Worm (Caenorhabditis elegans) whole organism, late embryonic: ENCODE measurements around the gene arrd-9.

Source experiments
- ceh-30 ChIP-seq: fragments of 150-350 bp; optimal IDR thresholded peaks from 2 replicates; lab custom pipeline; 2014; ENCODE audit warnings: missing biosample characterization, missing genetic modification characterization
- ceh-31 ChIP-seq: sonication (generic microtip); optimal IDR thresholded peaks from 2 replicates; lab custom pipeline; 2016; ENCODE audit warnings: missing genetic modification characterization, missing compliant biosample characterization
- eyg-1 ChIP-seq: sonication (generic microtip); optimal IDR thresholded peaks from 2 replicates; lab custom pipeline; 2016; ENCODE audit warnings: missing genotype, missing genetic modification characterization, missing compliant biosample characterization
- hlh-30 ChIP-seq: sonication (generic microtip); optimal IDR thresholded peaks from 2 replicates; lab custom pipeline; 2017; ENCODE audit warnings: antibody characterized with exemption, missing genetic modification characterization, missing compliant biosample characterization; ENCODE audit not compliant: insufficient read depth
- nhr-11 ChIP-seq: fragments of 150-350 bp; optimal IDR thresholded peaks from 2 replicates; lab custom pipeline; 2014; ENCODE audit warnings: missing biosample characterization, missing genetic modification characterization
- unc-55 ChIP-seq: sonication (generic microtip); optimal IDR thresholded peaks from 2 replicates; lab custom pipeline; 2017; ENCODE audit warnings: missing biosample characterization, missing genetic modification reagents, missing genetic modification characterization

DNA sequence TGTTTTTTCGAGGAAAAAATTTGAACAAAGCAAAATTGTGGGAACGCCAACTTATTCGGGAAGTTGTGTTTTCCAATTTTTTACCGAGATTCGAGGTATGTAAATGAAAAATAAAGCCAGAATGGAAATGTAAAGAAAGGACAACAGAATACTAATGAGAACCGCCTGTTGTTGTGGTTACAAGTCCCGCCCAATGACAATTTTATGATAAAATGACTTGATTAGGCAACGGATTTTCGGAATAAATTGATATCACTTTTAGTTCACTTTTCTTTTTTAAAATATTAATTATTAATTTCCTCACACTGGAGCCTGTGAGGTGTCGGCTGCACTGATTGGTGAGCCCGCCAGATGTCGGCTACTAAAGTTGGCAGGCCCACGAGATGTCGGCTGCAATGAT, 48.4 kb downstream of the arrd-9 start, which contains the start of gene dct-12:
- no peak for TF ChIP-seq ceh-31 (tag; lab: Kevin White, UChicago)
- no peak for TF ChIP-seq nhr-11 (tag; lab: Kevin White, UChicago)
- no peak for TF ChIP-seq unc-55 (GFP tag; lab: Kevin White, UChicago)
- no peak for TF ChIP-seq ceh-30 (tag; lab: Kevin White, UChicago)
- no peak for TF ChIP-seq eyg-1
- no peak for TF ChIP-seq hlh-30
